Fruit fly (Drosophila melanogaster) whole organism, embryonic: Measurements from ENCODE around the gene Peritrophin-15a.

Source experiments
- Antp ChIP-seq: fragments of 200-800 bp; sonication (Bioruptor generic); optimal IDR thresholded peaks from 3 replicates; lab custom pipeline; 2016; ENCODE audit warnings: missing biosample characterization, missing genetic modification characterization
- Bdp1 ChIP-seq: fragments of 200-800 bp; sonication (Bioruptor generic); optimal IDR thresholded peaks from 3 replicates; lab custom pipeline; 2016; ENCODE audit warnings: missing biosample characterization, missing genetic modification characterization
- CG12071 ChIP-seq: fragments of 200-800 bp; sonication (Bioruptor generic); optimal IDR thresholded peaks from 3 replicates; lab custom pipeline; 2018; ENCODE audit warnings: missing biosample characterization, mild to moderate bottlenecking, missing genetic modification characterization
- CG12659 ChIP-seq: fragments of 200-800 bp; sonication (Bioruptor generic); optimal IDR thresholded peaks from 3 replicates; lab custom pipeline; 2017; ENCODE audit warnings: mild to moderate bottlenecking, missing biosample characterization, missing genetic modification reagents, missing genetic modification characterization
- CG12744 ChIP-seq: fragments of 200-800 bp; sonication (Bioruptor generic); optimal IDR thresholded peaks from 2 replicates; lab custom pipeline; 2016; ENCODE audit warnings: missing biosample characterization, missing genetic modification characterization
- CG13123 ChIP-seq: fragments of 200-800 bp; sonication (Bioruptor generic); optimal IDR thresholded peaks from 2 replicates; lab custom pipeline; 2016; ENCODE audit warnings: missing biosample characterization, missing genetic modification characterization
- CG13424 ChIP-seq: fragments of 200-800 bp; sonication (Bioruptor generic); optimal IDR thresholded peaks from 2 replicates; lab custom pipeline; 2019; ENCODE audit warnings: missing biosample characterization, mild to moderate bottlenecking, missing genetic modification characterization, moderate library complexity
- CG15601 ChIP-seq: fragments of 200-800 bp; sonication (Bioruptor generic); optimal IDR thresholded peaks from 3 replicates; lab custom pipeline; 2019; ENCODE audit warnings: missing biosample characterization, mild to moderate bottlenecking, missing genetic modification characterization, moderate library complexity
- CG1602 ChIP-seq: fragments of 200-800 bp; sonication (Bioruptor generic); optimal IDR thresholded peaks from 3 replicates; lab custom pipeline; 2016; ENCODE audit warnings: missing biosample characterization, missing genetic modification characterization
- CG17328 ChIP-seq: fragments of 200-800 bp; sonication (Bioruptor generic); IDR thresholded peaks from 2 replicates; pipeline ENCODE4 v1.3.6; 2022; ENCODE audit warnings: missing biosample characterization, missing genetic modification characterization
- CG17612 ChIP-seq: fragments of 200-800 bp; sonication (Bioruptor generic); IDR thresholded peaks from 2 replicates; pipeline ENCODE4 v1.3.6; 2022; ENCODE audit warnings: missing biosample characterization, missing genetic modification characterization
- CG1832 ChIP-seq: fragments of 200-800 bp; sonication (Bioruptor generic); optimal IDR thresholded peaks from 2 replicates; lab custom pipeline; 2017; ENCODE audit warnings: missing biosample characterization, mild to moderate bottlenecking, missing genetic modification characterization, inconsistent platforms
- CG2202 ChIP-seq: fragments of 200-800 bp; sonication (Bioruptor generic); optimal IDR thresholded peaks from 2 replicates; lab custom pipeline; 2018; ENCODE audit warnings: missing biosample characterization, mild to moderate bottlenecking, missing genetic modification characterization
- CG33557 ChIP-seq: fragments of 200-800 bp; sonication (Bioruptor generic); optimal IDR thresholded peaks from 2 replicates; lab custom pipeline; 2019; ENCODE audit warnings: missing biosample characterization, mild to moderate bottlenecking, missing genetic modification characterization, moderate library complexity
- CG4282 ChIP-seq: fragments of 200-800 bp; sonication (Bioruptor generic); optimal IDR thresholded peaks from 2 replicates; lab custom pipeline; 2016; ENCODE audit warnings: missing biosample characterization, missing genetic modification characterization
- CG4820 ChIP-seq: fragments of 200-800 bp; sonication (Bioruptor generic); optimal IDR thresholded peaks from 3 replicates; lab custom pipeline; 2016; ENCODE audit warnings: missing biosample characterization, missing genetic modification characterization
- CG6254 ChIP-seq: fragments of 200-800 bp; sonication (Bioruptor generic); optimal IDR thresholded peaks from 3 replicates; lab custom pipeline; 2017; ENCODE audit warnings: mild to moderate bottlenecking, missing biosample characterization, missing genetic modification reagents, missing genetic modification characterization
- CG7786 ChIP-seq: fragments of 200-800 bp; sonication (Bioruptor generic); optimal IDR thresholded peaks from 2 replicates; lab custom pipeline; 2016; ENCODE audit warnings: missing biosample characterization, missing genetic modification characterization
- CG7987 ChIP-seq: fragments of 200-800 bp; sonication (Bioruptor generic); optimal IDR thresholded peaks from 2 replicates; lab custom pipeline; 2018; ENCODE audit warnings: missing biosample characterization, mild to moderate bottlenecking, missing genetic modification characterization, moderate library complexity
- CG9215 ChIP-seq: fragments of 200-800 bp; sonication (Bioruptor generic); IDR thresholded peaks from 2 replicates; pipeline ENCODE4 v1.3.6; 2022; ENCODE audit warnings: missing biosample characterization, missing genetic modification characterization
- Dbx ChIP-seq: fragments of 200-800 bp; sonication (Bioruptor generic); IDR thresholded peaks from 3 replicates; pipeline ENCODE4 v1.3.6; 2022; ENCODE audit warnings: missing biosample characterization, missing genetic modification characterization
- Ets97D ChIP-seq: fragments of 200-800 bp; sonication (Bioruptor generic); optimal IDR thresholded peaks from 3 replicates; lab custom pipeline; 2016; ENCODE audit warnings: missing biosample characterization, missing genetic modification characterization
- Fer2 ChIP-seq: fragments of 200-800 bp; sonication (Bioruptor generic); optimal IDR thresholded peaks from 2 replicates; lab custom pipeline; 2018; ENCODE audit warnings: missing biosample characterization, mild to moderate bottlenecking, missing genetic modification characterization, moderate library complexity
- Gsc ChIP-seq: fragments of 200-800 bp; sonication (Bioruptor generic); IDR thresholded peaks from 2 replicates; pipeline ENCODE4 v1.3.6; 2022; ENCODE audit warnings: missing biosample characterization, missing genetic modification characterization
- Jarid2 ChIP-seq: fragments of 200-800 bp; sonication (Bioruptor generic); optimal IDR thresholded peaks from 3 replicates; lab custom pipeline; 2017; ENCODE audit warnings: mild to moderate bottlenecking, missing biosample characterization, missing genetic modification reagents, missing genetic modification characterization
- Lhr ChIP-seq: fragments of 200-800 bp; sonication (Bioruptor generic); optimal IDR thresholded peaks from 3 replicates; lab custom pipeline; 2017; ENCODE audit warnings: mild to moderate bottlenecking, missing biosample characterization, missing genetic modification reagents, missing genetic modification characterization
- Mes4 ChIP-seq: fragments of 200-800 bp; sonication (Bioruptor generic); optimal IDR thresholded peaks from 2 replicates; lab custom pipeline; 2016; ENCODE audit warnings: missing biosample characterization, missing genetic modification characterization
- Nf-YB ChIP-seq: fragments of 200-800 bp; sonication (Bioruptor generic); optimal IDR thresholded peaks from 3 replicates; lab custom pipeline; 2019; ENCODE audit warnings: missing biosample characterization, mild to moderate bottlenecking, missing genetic modification characterization, moderate library complexity
- PHDP ChIP-seq: fragments of 200-800 bp; sonication (Bioruptor generic); optimal IDR thresholded peaks from 3 replicates; lab custom pipeline; 2018; ENCODE audit warnings: missing biosample characterization, mild to moderate bottlenecking, missing genetic modification characterization, moderate library complexity
- Rx ChIP-seq: fragments of 200-800 bp; sonication (Bioruptor generic); IDR thresholded peaks from 2 replicates; pipeline ENCODE4 v1.3.6; 2022; ENCODE audit warnings: missing biosample characterization, missing genetic modification characterization
- Sry-β ChIP-seq: fragments of 200-800 bp; sonication (Bioruptor generic); optimal IDR thresholded peaks from 2 replicates; lab custom pipeline; 2018; ENCODE audit warnings: missing biosample characterization, mild to moderate bottlenecking, missing genetic modification characterization, moderate library complexity
- Sry-δ ChIP-seq: fragments of 200-800 bp; sonication (Bioruptor generic); optimal IDR thresholded peaks from 2 replicates; lab custom pipeline; 2016; ENCODE audit warnings: missing biosample characterization, missing genetic modification characterization
- YL-1 ChIP-seq: fragments of 200-800 bp; sonication (Bioruptor generic); optimal IDR thresholded peaks from 3 replicates; lab custom pipeline; 2017; ENCODE audit warnings: missing biosample characterization, mild to moderate bottlenecking, missing genetic modification characterization
- bsh ChIP-seq, 2 experiments: fragments of 200-800 bp; sonication (Bioruptor generic); optimal IDR thresholded peaks; 2 replicates each; lab custom pipeline; 2017 to 2018; ENCODE audit warnings: mild to moderate bottlenecking in 2 of 2, missing biosample characterization in 2 of 2, missing genetic modification characterization in 2 of 2, moderate library complexity in 1 of 2
- cad ChIP-seq: fragments of >200 bp; optimal IDR thresholded peaks from 2 replicates; lab custom pipeline; 2017; ENCODE audit warnings: missing biosample characterization, missing genetic modification characterization
- crc ChIP-seq: fragments of 200-800 bp; sonication (Bioruptor generic); optimal IDR thresholded peaks from 2 replicates; lab custom pipeline; 2016; ENCODE audit warnings: missing biosample characterization, missing genetic modification characterization
- cwo ChIP-seq: fragments of 200-800 bp; sonication (Bioruptor generic); optimal IDR thresholded peaks from 3 replicates; lab custom pipeline; 2017; ENCODE audit warnings: missing biosample characterization, missing genetic modification characterization, mild to moderate bottlenecking, moderate library complexity, missing genetic modification reagents
- dan ChIP-seq: fragments of 200-800 bp; sonication (Bioruptor generic); IDR thresholded peaks from 2 replicates; pipeline ENCODE4 v1.3.6; 2022; ENCODE audit warnings: missing biosample characterization, missing genetic modification characterization
- dysf ChIP-seq: fragments of 200-800 bp; sonication (Bioruptor generic); IDR thresholded peaks from 3 replicates; pipeline ENCODE4 v1.3.6; 2022; ENCODE audit warnings: missing biosample characterization, missing genetic modification characterization
- esg ChIP-seq: fragments of 200-800 bp; sonication (Bioruptor generic); conservative IDR thresholded peaks from 2 replicates; pipeline ENCODE4 v1.3.6; 2022; ENCODE audit warnings: missing biosample characterization, missing genetic modification characterization
- hbn ChIP-seq: fragments of 200-800 bp; sonication (Bioruptor generic); IDR thresholded peaks from 2 replicates; pipeline ENCODE4 v1.3.6; 2022; ENCODE audit warnings: missing biosample characterization, missing genetic modification characterization; ENCODE audit not compliant: partially characterized antibody
- kah ChIP-seq: fragments of 200-800 bp; sonication (Bioruptor generic); optimal IDR thresholded peaks from 2 replicates; lab custom pipeline; 2018; ENCODE audit warnings: missing biosample characterization, mild to moderate bottlenecking, missing genetic modification characterization
- nmo ChIP-seq: fragments of 200-800 bp; sonication (Bioruptor generic); optimal IDR thresholded peaks from 2 replicates; lab custom pipeline; 2018; ENCODE audit warnings: missing biosample characterization, mild to moderate bottlenecking, missing genetic modification characterization, moderate library complexity
- scrt ChIP-seq: fragments of 200-800 bp; sonication (Bioruptor generic); optimal IDR thresholded peaks from 2 replicates; lab custom pipeline; 2018; ENCODE audit warnings: missing biosample characterization, mild to moderate bottlenecking, missing genetic modification characterization, moderate library complexity
- sna ChIP-seq: fragments of 200-800 bp; sonication (Bioruptor generic); IDR thresholded peaks from 2 replicates; pipeline ENCODE4 v1.3.6; 2022; ENCODE audit warnings: missing biosample characterization, missing genetic modification characterization; ENCODE audit not compliant: partially characterized antibody
- tgo ChIP-seq: fragments of 200-800 bp; sonication (Bioruptor generic); IDR thresholded peaks from 3 replicates; pipeline ENCODE4 v1.3.6; 2022; ENCODE audit warnings: missing biosample characterization, missing genetic modification characterization
- tx ChIP-seq: fragments of 200-800 bp; sonication (Bioruptor generic); optimal IDR thresholded peaks from 2 replicates; lab custom pipeline; 2016; ENCODE audit warnings: missing biosample characterization, missing genetic modification characterization
- zen2 ChIP-seq: fragments of 200-800 bp; sonication (Bioruptor generic); IDR thresholded peaks from 3 replicates; pipeline ENCODE4 v1.3.6; 2022; ENCODE audit warnings: missing biosample characterization, missing genetic modification characterization; ENCODE audit not compliant: partially characterized antibody
- zfh1 ChIP-seq: fragments of 200-800 bp; sonication (Bioruptor generic); IDR thresholded peaks from 3 replicates; pipeline ENCODE4 v1.3.6; 2022; ENCODE audit warnings: missing biosample characterization, missing genetic modification characterization

Gene Peritrophin-15a

dm6 chr2L:8382646-8383045, 13.2 kb downstream of the Peritrophin-15a start, which contains the start of the genes CG13392 and Rcd4 (continued):
- TF ChIP-seq CG33557 (GFP tag; lab: Kevin White, UChicago) (peak; percentile 5), zen2 (peak; percentile 72; the same call in 2 of the 3 replicates), Rx (GFP tag; lab: Robert Waterston, UW) (no peak), dan (GFP tag; lab: Robert Waterston, UW) (no peak), Fer2 (tag; lab: Kevin White, UChicago) (peak; percentile 22), tgo (GFP tag; lab: Robert Waterston, UW) (0 out of 3 replicates have a peak, but pooled peaks have one; percentile 20), Nf-YB (GFP tag; lab: Kevin White, UChicago) (peak; percentile 11), CG17612 (GFP tag; lab: Robert Waterston, UW) (no peak), scrt (peak; percentile 41), bsh (GFP tag; optimal IDR thresholded peaks at IDR 0.05; lab: Kevin White, UChicago) (peak in 1 of 2 experiments; percentile 44), CG12744 (GFP tag; lab: Kevin White, UChicago) (peak; percentile 44), Ets97D (GFP tag; lab: Kevin White, UChicago) (peak; percentile 81), CG7786 (GFP tag; lab: Kevin White, UChicago) (peak; percentile 88), cwo (no peak), CG1832 (GFP tag; lab: Kevin White, UChicago) (no peak), tx (GFP tag; lab: Kevin White, UChicago) (peak; percentile 67), CG2202 (tag; lab: Kevin White, UChicago) (peak; percentile 18), CG13123 (GFP tag; lab: Kevin White, UChicago) (no peak), kah (peak; percentile 33), PHDP (tag; lab: Kevin White, UChicago) (peak; percentile 58), CG4820 (GFP tag; lab: Kevin White, UChicago) (peak; percentile 46), Bdp1 (GFP tag; lab: Kevin White, UChicago) (peak; percentile 33), CG12071 (GFP tag; lab: Kevin White, UChicago) (peak; percentile 67), CG12659 (GFP tag; lab: Kevin White, UChicago) (peak; percentile 84), hbn (peak; percentile 53; the same call in 1 of the 2 replicates), Lhr (GFP tag; lab: Kevin White, UChicago) (peak; percentile 35), crc (GFP tag; lab: Kevin White, UChicago) (peak; percentile 69), esg (0 out of 2 replicates have a peak, but pooled peaks have one; percentile 6), nmo (peak; percentile 51), CG13424 (tag; lab: Kevin White, UChicago) (peak; percentile 26), CG7987 (GFP tag; lab: Kevin White, UChicago) (peak; percentile 71), YL-1 (peak; percentile 71), CG1602 (GFP tag; lab: Kevin White, UChicago) (peak; percentile 7), Antp (GFP tag; lab: Kevin White, UChicago) (peak; percentile 85), CG15601 (tag; lab: Kevin White, UChicago) (peak; percentile 14), sna (GFP tag; lab: Robert Waterston, UW) (peak; percentile 71; the same call in 1 of the 2 replicates), CG4282 (peak; percentile 79), CG6254 (GFP tag; lab: Kevin White, UChicago) (peak; percentile 24), Sry-δ (GFP tag; lab: Kevin White, UChicago) (peak; percentile 73), Mes4 (GFP tag; lab: Kevin White, UChicago) (no peak), CG17328 (GFP tag; lab: Robert Waterston, UW) (0 out of 2 replicates have a peak, but pooled peaks have one; percentile 18), Gsc (GFP tag; lab: Robert Waterston, UW) (no peak), Sry-β (GFP tag; lab: Kevin White, UChicago) (peak; percentile 42), Jarid2 (GFP tag; lab: Kevin White, UChicago) (no peak), zfh1 (GFP tag; lab: Robert Waterston, UW) (peak; percentile 75; the same call in 2 of the 3 replicates), Dbx (peak; percentile 71), dysf (GFP tag; lab: Robert Waterston, UW) (peak; percentile 72), cad (no peak), CG9215 (peak; percentile 44; the same call in 1 of the 2 replicates)
